Fruit fly (Drosophila melanogaster) S2 (cell line): ENCODE data around the gene Cht7.

Experiments
- CG8478 ChIP-seq: fragments of >200 bp; optimal IDR thresholded peaks from 2 replicates; lab custom pipeline; 2018
- CTCF ChIP-seq, 2 experiments: fragments of >200 bp; optimal IDR thresholded peaks; 2 replicates each; lab custom pipeline; 2018

- TF ChIP-seq CG8478 (lab: Kevin White, UChicago) (no peak), CTCF (optimal IDR thresholded peaks at IDR 0.05; lab: Kevin White, UChicago) (no peak)
Observed at dm6 chr3L:3150376-3150775, 43.6 kb upstream of the Cht7 start.
